Worm (Caenorhabditis elegans) whole organism, midembryonic: ENCODE data around the gene rsp-8.

Experiments
- T22C8.4 ChIP-seq: fragments of 200-800 bp; sonication (Bioruptor generic); IDR thresholded peaks from 2 replicates; pipeline ENCODE4 v1.3.6; 2022; ENCODE audit warnings: missing genetic modification characterization, missing compliant biosample characterization
- cog-1 ChIP-seq: sonication (generic microtip); optimal IDR thresholded peaks from 2 replicates; lab custom pipeline; 2016; ENCODE audit warnings: missing genetic modification characterization, missing compliant biosample characterization
- flt-1 ChIP-seq: fragments of 200-800 bp; sonication (Bioruptor generic); IDR thresholded peaks from 2 replicates; pipeline ENCODE4 v1.3.6; 2022; ENCODE audit warnings: missing genetic modification characterization, missing compliant biosample characterization
- klf-2 ChIP-seq: fragments of 200-800 bp; sonication (Bioruptor generic); conservative IDR thresholded peaks from 2 replicates; pipeline ENCODE4 v1.3.6; 2022; ENCODE audit warnings: missing genetic modification reagents, missing genetic modification characterization, missing compliant biosample characterization
- med-1 ChIP-seq: sonication (generic microtip); optimal IDR thresholded peaks from 2 replicates; lab custom pipeline; 2017; ENCODE audit warnings: missing genetic modification characterization, mild to moderate bottlenecking, missing compliant biosample characterization, antibody characterized with exemption, missing genetic modification reagents; ENCODE audit not compliant: insufficient read depth
- ref-1 ChIP-seq: fragments of 200-800 bp; sonication (Bioruptor generic); conservative IDR thresholded peaks from 2 replicates; pipeline ENCODE4 v1.3.6; 2022; ENCODE audit warnings: missing genetic modification reagents, missing genetic modification characterization, missing compliant biosample characterization
- tab-1 ChIP-seq: fragments of 200-800 bp; sonication (Bioruptor generic); IDR thresholded peaks from 2 replicates; pipeline ENCODE4 v1.3.6; 2022; ENCODE audit warnings: missing genetic modification characterization, missing compliant biosample characterization
- ztf-23 ChIP-seq: fragments of 200-800 bp; sonication (Bioruptor generic); IDR thresholded peaks from 2 replicates; pipeline ENCODE4 v1.3.6; 2022; ENCODE audit warnings: missing genetic modification reagents, missing genetic modification characterization, missing compliant biosample characterization
- ztf-29 ChIP-seq: fragments of 200-800 bp; sonication (Bioruptor generic); IDR thresholded peaks from 2 replicates; pipeline ENCODE4 v1.3.6; 2022; ENCODE audit warnings: missing genetic modification reagents, missing genetic modification characterization, missing compliant biosample characterization

The rsp-8 gene

DNA sequence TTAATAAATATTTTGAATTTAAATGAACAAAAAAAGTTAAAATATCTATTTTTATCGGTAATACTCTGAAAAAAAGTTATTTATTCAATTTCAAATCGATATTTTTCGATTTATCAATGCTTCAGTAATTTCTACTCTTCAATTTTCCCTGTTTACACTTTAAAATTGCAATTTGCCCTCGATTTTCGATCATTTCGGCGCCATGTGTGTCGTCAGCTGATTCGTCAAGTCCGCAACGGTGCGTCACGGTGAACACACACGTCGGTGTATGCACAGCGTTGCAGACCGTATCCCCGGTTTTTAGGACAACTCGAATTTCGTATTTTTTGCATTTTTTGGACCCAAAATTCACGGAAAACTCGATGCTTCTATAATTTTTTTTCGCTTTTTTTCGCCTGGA lies 3.0 kb upstream of the rsp-8 start, which contains the start of gene C18D11.3:
Gene C18D11.3 (plus strand): TSS at position 189 of the 400 bp plus-strand sequence.
- TF ChIP-seq T22C8.4 (GFP tag; lab: Robert Waterston, UW) (no peak), ref-1 (GFP tag; lab: Robert Waterston, UW) (no peak), ztf-23 (GFP tag; lab: Robert Waterston, UW) (peak; percentile 66; the same call in 1 of the 2 replicates), ztf-29 (GFP tag; lab: Robert Waterston, UW) (no peak), flt-1 (GFP tag; lab: Robert Waterston, UW) (0 out of 2 replicates have a peak, but pooled peaks have one; percentile 35), klf-2 (GFP tag; lab: Robert Waterston, UW) (no peak), tab-1 (GFP tag; lab: Robert Waterston, UW) (no peak), cog-1 (no peak)

DNA sequence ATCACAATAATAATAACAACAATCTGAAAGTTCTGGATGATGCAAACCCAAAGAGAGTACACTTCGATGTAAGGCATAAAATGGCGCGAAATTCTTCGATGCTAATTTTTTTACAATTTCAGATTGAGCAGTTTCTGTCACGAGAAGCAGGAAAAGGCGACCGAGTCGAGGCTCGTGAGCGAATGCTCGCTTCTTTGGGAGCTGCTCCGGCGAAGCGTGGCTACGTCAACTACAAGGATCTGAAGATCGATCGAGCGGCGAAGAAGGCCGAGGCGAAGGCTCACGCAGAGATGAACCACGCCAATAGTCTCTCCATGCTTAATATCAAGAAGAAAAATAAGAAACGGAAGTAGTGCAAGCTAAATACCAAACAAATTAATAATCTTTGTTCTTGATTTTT lies 2.1 kb upstream of the rsp-8 start:
- TF ChIP-seq ztf-29 (GFP tag; lab: Robert Waterston, UW) = no peak
- no peak for TF ChIP-seq ztf-23 (GFP tag; lab: Robert Waterston, UW)
- no peak for TF ChIP-seq flt-1 (GFP tag; lab: Robert Waterston, UW)
- no peak for TF ChIP-seq T22C8.4 (GFP tag; lab: Robert Waterston, UW)
- TF ChIP-seq tab-1 (GFP tag; lab: Robert Waterston, UW) = no peak
- no peak for TF ChIP-seq cog-1
- TF ChIP-seq med-1 (GFP tag; lab: Kevin White, UChicago) = no peak
- TF ChIP-seq klf-2 (GFP tag; lab: Robert Waterston, UW) = no peak

DNA sequence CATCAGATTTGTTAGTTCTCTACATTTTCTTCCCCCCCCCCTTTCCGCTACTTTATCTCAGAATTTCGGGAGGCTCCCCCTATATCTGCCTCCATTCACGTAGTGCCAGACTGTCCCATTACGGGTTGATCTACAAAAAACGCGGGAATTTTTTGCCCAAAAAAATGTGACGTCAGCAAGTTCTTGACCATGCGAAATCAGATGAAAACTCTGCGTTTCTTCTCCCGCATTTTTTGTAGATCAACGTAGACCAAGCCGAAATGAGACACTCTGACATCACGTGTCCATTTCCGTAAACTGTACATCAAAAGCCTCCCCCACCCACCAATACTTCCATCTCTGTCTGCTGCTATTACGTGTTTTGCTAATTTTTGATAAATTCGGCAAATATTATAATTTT lies 1.6 kb upstream of the rsp-8 start:
- no peak for TF ChIP-seq flt-1 (GFP tag; lab: Robert Waterston, UW)
- TF ChIP-seq tab-1 (GFP tag; lab: Robert Waterston, UW) = no peak
- no peak for TF ChIP-seq ztf-23 (GFP tag; lab: Robert Waterston, UW)
- no peak for TF ChIP-seq ztf-29 (GFP tag; lab: Robert Waterston, UW)
- TF ChIP-seq klf-2 (GFP tag; lab: Robert Waterston, UW) = no peak
- TF ChIP-seq med-1 (GFP tag; lab: Kevin White, UChicago) = no peak
- no peak for TF ChIP-seq T22C8.4 (GFP tag; lab: Robert Waterston, UW)
- TF ChIP-seq ref-1 (GFP tag; lab: Robert Waterston, UW) = no peak
- TF ChIP-seq cog-1 = no peak

DNA sequence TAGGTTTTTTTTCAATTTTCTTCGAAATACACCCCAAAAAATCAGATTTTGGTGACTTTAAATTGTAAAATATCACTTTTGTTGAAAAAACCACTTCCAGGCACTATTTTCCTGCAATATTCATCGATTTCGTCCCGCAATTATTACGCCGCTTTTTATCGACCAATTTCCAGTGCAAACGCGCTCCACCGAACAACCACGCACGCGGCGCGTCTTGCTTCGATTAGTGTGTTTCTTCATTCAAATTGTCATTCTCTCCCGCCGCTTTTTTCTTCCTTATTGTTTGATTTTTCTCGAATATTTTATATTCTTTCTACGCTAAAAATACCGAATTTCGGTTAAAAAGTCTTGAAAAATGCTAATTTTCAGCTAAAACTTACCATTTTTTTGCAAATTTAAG lies 564 bp upstream of the rsp-8 start:
- no peak for TF ChIP-seq ref-1 (GFP tag; lab: Robert Waterston, UW)
- peak; percentile 74 for TF ChIP-seq flt-1 (GFP tag; lab: Robert Waterston, UW)
- TF ChIP-seq T22C8.4 (GFP tag; lab: Robert Waterston, UW) = peak; percentile 86
- peak; percentile 55; the same call in 1 of the 2 replicates for TF ChIP-seq tab-1 (GFP tag; lab: Robert Waterston, UW)
- TF ChIP-seq ztf-23 (GFP tag; lab: Robert Waterston, UW) = peak; percentile 64; the same call in 1 of the 2 replicates
- no peak for TF ChIP-seq ztf-29 (GFP tag; lab: Robert Waterston, UW)

DNA sequence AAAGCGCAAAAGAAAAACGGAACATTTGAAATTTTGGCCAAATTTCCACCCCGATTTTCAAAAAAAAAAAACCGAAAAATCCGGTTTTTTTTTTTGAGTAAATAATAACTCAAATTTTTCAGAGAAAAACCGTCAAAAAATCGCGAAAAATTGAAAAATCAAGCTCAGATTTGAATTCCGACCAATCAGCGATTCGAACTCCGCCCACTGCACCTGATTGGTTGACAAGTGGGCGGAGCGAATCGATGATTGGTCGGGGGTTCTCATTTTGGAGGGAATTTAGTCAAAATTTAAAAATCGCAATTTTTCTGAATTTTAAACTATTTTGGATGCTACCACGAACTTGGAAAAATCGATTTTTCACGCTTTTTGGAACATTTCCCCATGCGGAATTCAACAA lies 2.8 kb downstream of the rsp-8 start:
- no peak for TF ChIP-seq klf-2 (GFP tag; lab: Robert Waterston, UW)
- no peak for TF ChIP-seq ztf-23 (GFP tag; lab: Robert Waterston, UW)
- no peak for TF ChIP-seq ref-1 (GFP tag; lab: Robert Waterston, UW)
- TF ChIP-seq ztf-29 (GFP tag; lab: Robert Waterston, UW) = no peak
- no peak for TF ChIP-seq cog-1

DNA sequence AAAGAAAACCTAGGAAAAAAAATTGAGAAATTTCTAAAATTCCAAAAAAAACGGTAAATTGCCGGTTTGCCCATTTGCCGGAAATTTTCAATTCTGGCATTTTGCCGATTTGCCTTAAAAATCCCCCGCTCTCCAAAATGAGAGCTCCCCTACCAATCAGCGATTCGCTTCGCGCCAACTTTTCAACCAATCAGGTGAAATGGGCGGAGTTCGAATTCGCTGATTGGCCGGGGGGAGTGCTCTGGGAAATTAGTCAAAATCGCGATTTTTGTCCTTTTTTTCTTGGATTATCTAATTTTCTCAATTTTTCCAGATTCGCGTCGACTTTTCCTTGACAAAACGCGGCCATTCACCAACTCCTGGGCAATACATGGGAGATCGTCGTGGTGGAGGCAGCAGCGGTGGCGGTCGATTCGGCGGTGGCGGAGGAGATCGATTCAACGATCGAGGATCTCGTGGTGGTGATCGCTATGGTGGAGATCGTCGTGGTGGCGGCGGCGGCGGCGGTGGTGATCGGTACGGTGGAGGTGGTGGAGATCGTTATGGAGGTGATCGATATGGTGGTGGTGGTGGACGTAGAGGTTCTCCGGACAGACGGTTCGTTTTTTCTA lies 3.5 kb downstream of the rsp-8 start:
- TF ChIP-seq T22C8.4 (GFP tag; lab: Robert Waterston, UW) = no peak
- TF ChIP-seq klf-2 (GFP tag; lab: Robert Waterston, UW) = no peak
- no peak for TF ChIP-seq cog-1
- TF ChIP-seq flt-1 (GFP tag; lab: Robert Waterston, UW) = no peak
- TF ChIP-seq ztf-29 (GFP tag; lab: Robert Waterston, UW) = no peak
- peak; percentile 16; the same call in 1 of the 2 replicates for TF ChIP-seq ztf-23 (GFP tag; lab: Robert Waterston, UW)
- TF ChIP-seq ref-1 (GFP tag; lab: Robert Waterston, UW) = no peak
- TF ChIP-seq tab-1 (GFP tag; lab: Robert Waterston, UW) = no peak
- TF ChIP-seq med-1 (GFP tag; lab: Kevin White, UChicago) = no peak

DNA sequence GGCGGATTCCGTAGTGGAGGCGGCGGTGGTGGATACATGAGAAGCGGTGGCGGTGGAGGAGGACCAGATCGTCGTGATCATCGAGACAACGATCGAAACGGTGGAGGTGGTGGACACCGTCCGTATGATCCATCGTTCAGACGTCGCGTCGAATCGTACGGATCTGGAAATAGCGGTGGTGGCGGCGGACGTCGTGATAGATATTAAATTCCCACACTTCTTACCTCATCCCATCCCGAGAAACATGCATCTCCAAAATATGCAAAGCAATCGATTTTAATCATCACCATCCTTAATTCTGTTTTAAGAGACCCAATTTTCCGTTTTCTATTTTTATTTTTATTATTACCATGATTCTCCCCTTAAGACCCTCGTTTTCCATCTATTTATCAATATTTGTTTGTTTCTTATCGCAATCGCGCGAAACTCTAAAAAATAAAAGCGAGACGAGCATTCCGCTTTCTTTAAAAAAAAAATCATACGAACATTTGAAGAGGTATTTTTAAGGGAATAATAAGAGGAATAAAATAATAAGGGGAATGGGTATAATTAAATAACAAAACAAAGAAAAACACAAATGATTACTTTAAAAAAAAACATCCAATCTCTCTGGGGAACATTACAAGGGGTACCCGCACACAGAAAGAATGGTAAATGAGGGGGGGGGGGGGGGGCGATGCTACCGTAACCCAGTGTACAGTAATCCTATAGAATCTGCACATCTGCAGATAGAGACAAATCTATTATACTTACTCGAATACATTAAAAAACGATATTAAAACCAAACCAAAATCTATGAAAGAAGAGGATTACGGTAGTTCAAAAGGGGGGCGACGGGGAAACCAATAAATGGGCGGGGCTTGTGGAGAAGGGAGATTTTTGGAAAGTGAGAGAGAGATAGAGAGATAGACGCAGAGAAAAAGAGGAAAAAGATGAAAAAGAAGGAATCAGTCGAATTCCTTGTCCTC lies 4.6 kb downstream of the rsp-8 start:
- TF ChIP-seq med-1 (GFP tag; lab: Kevin White, UChicago) (no peak), T22C8.4 (GFP tag; lab: Robert Waterston, UW) (0 out of 2 replicates have a peak, but pooled peaks have one; percentile 9)

DNA sequence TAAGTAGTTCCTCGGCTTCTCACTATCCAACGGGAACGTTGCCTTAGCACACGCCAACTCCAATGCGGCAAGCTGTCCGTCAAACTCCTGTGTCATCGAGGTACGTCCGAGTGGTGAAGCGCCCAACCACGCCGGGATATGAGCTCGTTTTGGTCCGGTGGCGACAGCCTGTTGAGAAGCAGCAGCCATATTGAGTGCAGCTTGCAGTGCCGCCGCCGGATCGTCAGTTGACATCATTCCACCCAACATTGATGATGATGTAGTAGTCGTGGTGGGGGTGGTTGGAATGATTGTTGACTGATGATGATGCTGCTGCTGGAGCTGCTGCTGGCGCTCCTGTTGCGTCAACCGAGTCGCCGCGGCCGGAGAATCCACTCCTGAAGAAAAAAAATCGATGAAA lies 7.2 kb downstream of the rsp-8 start:
- TF ChIP-seq ztf-29 (GFP tag; lab: Robert Waterston, UW) (no peak), med-1 (GFP tag; lab: Kevin White, UChicago) (no peak), cog-1 (no peak), tab-1 (GFP tag; lab: Robert Waterston, UW) (no peak), ref-1 (GFP tag; lab: Robert Waterston, UW) (no peak), klf-2 (GFP tag; lab: Robert Waterston, UW) (no peak), ztf-23 (GFP tag; lab: Robert Waterston, UW) (no peak), flt-1 (GFP tag; lab: Robert Waterston, UW) (no peak), T22C8.4 (GFP tag; lab: Robert Waterston, UW) (no peak)

DNA sequence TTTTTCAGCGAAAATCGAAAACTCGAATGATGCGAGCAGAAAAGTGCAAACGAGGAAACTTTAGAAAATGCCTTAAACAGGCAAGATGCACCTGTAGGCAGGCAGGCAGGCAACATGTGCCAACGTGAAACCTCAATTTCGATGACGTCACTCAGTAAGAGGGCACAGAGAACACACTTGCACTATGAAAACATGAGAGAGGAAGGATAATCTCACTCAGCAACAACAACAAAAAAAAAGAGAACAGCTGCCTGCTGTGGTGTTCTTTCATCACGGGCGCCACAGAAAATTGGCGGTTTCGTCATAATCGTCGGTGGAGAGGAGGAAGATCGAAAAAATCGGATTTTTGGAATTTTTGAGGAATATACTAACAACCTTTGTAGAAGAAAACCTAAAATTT lies 8.0 kb downstream of the rsp-8 start:
- TF ChIP-seq cog-1 (no peak), tab-1 (GFP tag; lab: Robert Waterston, UW) (0 out of 2 replicates have a peak, but pooled peaks have one; percentile 17)
